Fruit fly (Drosophila melanogaster) whole organism, prepupa: ENCODE measurements around the gene Blimp-1.

Experiments
- Blimp-1 ChIP-seq: fragments of 200-800 bp; sonication (Bioruptor generic); optimal IDR thresholded peaks from 3 replicates; lab custom pipeline; 2017; ENCODE audit warnings: missing biosample characterization, missing genetic modification characterization, mild to moderate bottlenecking, moderate library complexity, missing genetic modification reagents
- CG10631 ChIP-seq: fragments of 200-800 bp; sonication (Bioruptor generic); optimal IDR thresholded peaks from 2 replicates; lab custom pipeline; 2016; ENCODE audit warnings: missing biosample characterization, missing genetic modification characterization
- CG11294 ChIP-seq: fragments of 200-800 bp; sonication (Bioruptor generic); IDR thresholded peaks from 2 replicates; pipeline ENCODE4 v1.3.6; 2022; ENCODE audit warnings: missing biosample characterization, missing genetic modification characterization
- CG11762 ChIP-seq: fragments of 200-800 bp; sonication (Bioruptor generic); optimal IDR thresholded peaks from 3 replicates; lab custom pipeline; 2016; ENCODE audit warnings: missing biosample characterization, missing genetic modification characterization; ENCODE audit not compliant: insufficient read depth
- CG16779 ChIP-seq: fragments of 200-800 bp; sonication (Bioruptor generic); optimal IDR thresholded peaks from 3 replicates; lab custom pipeline; 2017; ENCODE audit warnings: missing biosample characterization, mild to moderate bottlenecking, missing genetic modification characterization
- CG31627 ChIP-seq: fragments of 200-800 bp; sonication (Bioruptor generic); optimal IDR thresholded peaks from 3 replicates; lab custom pipeline; 2016; ENCODE audit warnings: missing biosample characterization, missing genetic modification characterization
- CG34406 ChIP-seq: fragments of 200-800 bp; sonication (Bioruptor generic); optimal IDR thresholded peaks from 3 replicates; lab custom pipeline; 2016; ENCODE audit warnings: missing biosample characterization, missing genetic modification characterization
- CG3919 ChIP-seq: fragments of 200-800 bp; sonication (Bioruptor generic); optimal IDR thresholded peaks from 3 replicates; lab custom pipeline; 2016; ENCODE audit warnings: missing biosample characterization, missing genetic modification characterization
- CG6276 ChIP-seq: fragments of 200-800 bp; sonication (Bioruptor generic); optimal IDR thresholded peaks from 2 replicates; lab custom pipeline; 2017; ENCODE audit warnings: missing biosample characterization, mild to moderate bottlenecking, missing genetic modification characterization
- CG6808 ChIP-seq: fragments of 200-800 bp; sonication (Bioruptor generic); optimal IDR thresholded peaks from 3 replicates; lab custom pipeline; 2017; ENCODE audit warnings: missing biosample characterization, missing genetic modification characterization, mild to moderate bottlenecking, moderate library complexity, missing genetic modification reagents
- CG6854 ChIP-seq: fragments of 200-800 bp; sonication (Bioruptor generic); optimal IDR thresholded peaks from 2 replicates; lab custom pipeline; 2017; ENCODE audit warnings: missing biosample characterization, mild to moderate bottlenecking, missing genetic modification characterization
- CG7368 ChIP-seq: fragments of 200-800 bp; sonication (Bioruptor generic); optimal IDR thresholded peaks from 3 replicates; lab custom pipeline; 2016; ENCODE audit warnings: missing biosample characterization, missing genetic modification characterization
- CG8119 ChIP-seq: fragments of 200-800 bp; sonication (Bioruptor generic); IDR thresholded peaks from 3 replicates; pipeline ENCODE4 v1.3.6; 2022; ENCODE audit warnings: missing biosample characterization, missing genetic modification characterization
- CG8319 ChIP-seq: fragments of 200-800 bp; sonication (Bioruptor generic); optimal IDR thresholded peaks from 3 replicates; lab custom pipeline; 2016; ENCODE audit warnings: missing biosample characterization, missing genetic modification characterization
- Eip75B ChIP-seq: fragments of 200-800 bp; sonication (Bioruptor generic); optimal IDR thresholded peaks from 3 replicates; lab custom pipeline; 2016; ENCODE audit warnings: missing biosample characterization, missing genetic modification characterization
- Eip78C ChIP-seq: fragments of 200-800 bp; sonication (Bioruptor generic); peaks from one replicate; lab custom pipeline; 2016; ENCODE audit warnings: missing biosample characterization, missing genetic modification characterization
- Ets21C ChIP-seq: fragments of 200-800 bp; sonication (Bioruptor generic); optimal IDR thresholded peaks from 3 replicates; lab custom pipeline; 2016; ENCODE audit warnings: missing biosample characterization, missing genetic modification characterization
- Ets96B ChIP-seq: fragments of 200-800 bp; optimal IDR thresholded peaks from 2 replicates; lab custom pipeline; 2019; ENCODE audit warnings: missing biosample characterization, mild to moderate bottlenecking, missing genetic modification characterization, moderate library complexity
- Gug ChIP-seq: fragments of 200-800 bp; sonication (Bioruptor generic); IDR thresholded peaks from 2 replicates; pipeline ENCODE4 v1.3.6; 2022; ENCODE audit warnings: missing biosample characterization, missing genetic modification characterization
- Hr38 ChIP-seq: sonication (Bioruptor generic); optimal IDR thresholded peaks from 2 replicates; lab custom pipeline; 2016; ENCODE audit warnings: missing biosample characterization, missing genetic modification characterization
- Hr39 ChIP-seq: fragments of 200-800 bp; sonication (Bioruptor generic); optimal IDR thresholded peaks from 2 replicates; lab custom pipeline; 2016; ENCODE audit warnings: missing biosample characterization, missing genetic modification characterization
- Hr4 ChIP-seq: fragments of 200-800 bp; sonication (Bioruptor generic); optimal IDR thresholded peaks from 3 replicates; lab custom pipeline; 2016; ENCODE audit warnings: missing biosample characterization, missing genetic modification characterization
- Lpt ChIP-seq: fragments of 200-800 bp; sonication (Bioruptor generic); optimal IDR thresholded peaks from 3 replicates; lab custom pipeline; 2016; ENCODE audit warnings: missing biosample characterization, missing genetic modification characterization
- Met ChIP-seq: fragments of 200-800 bp; sonication (Bioruptor generic); optimal IDR thresholded peaks from 3 replicates; lab custom pipeline; 2016; ENCODE audit warnings: missing biosample characterization, missing genetic modification characterization
- OdsH ChIP-seq: fragments of 200-800 bp; sonication (Bioruptor generic); optimal IDR thresholded peaks from 3 replicates; lab custom pipeline; 2016; ENCODE audit warnings: missing biosample characterization, missing genetic modification characterization
- Smox ChIP-seq: fragments of 200-800 bp; sonication (Bioruptor generic); optimal IDR thresholded peaks from 3 replicates; lab custom pipeline; 2016; ENCODE audit warnings: missing biosample characterization, missing genetic modification characterization
- Sox102F ChIP-seq: fragments of 200-800 bp; sonication (Bioruptor generic); optimal IDR thresholded peaks from 2 replicates; lab custom pipeline; 2016; ENCODE audit warnings: missing biosample characterization, mild to moderate bottlenecking, missing genetic modification characterization
- achi ChIP-seq: fragments of 200-800 bp; sonication (Bioruptor generic); optimal IDR thresholded peaks from 3 replicates; lab custom pipeline; 2016; ENCODE audit warnings: missing biosample characterization, missing genetic modification characterization
- acj6 ChIP-seq: fragments of 200-800 bp; sonication (Bioruptor generic); optimal IDR thresholded peaks from 3 replicates; lab custom pipeline; 2016; ENCODE audit warnings: missing biosample characterization, missing genetic modification characterization
- cyc ChIP-seq: fragments of 200-800 bp; sonication (Bioruptor generic); optimal IDR thresholded peaks from 3 replicates; lab custom pipeline; 2016; ENCODE audit warnings: missing biosample characterization, missing genetic modification characterization
- dac ChIP-seq: fragments of 200-800 bp; sonication (Bioruptor generic); optimal IDR thresholded peaks from 2 replicates; lab custom pipeline; 2017; ENCODE audit warnings: missing biosample characterization, mild to moderate bottlenecking, missing genetic modification characterization
- eg ChIP-seq: fragments of 200-800 bp; sonication (Bioruptor generic); IDR thresholded peaks from 3 replicates; pipeline ENCODE4 v1.3.6; 2022; ENCODE audit warnings: missing biosample characterization, missing genetic modification characterization
- esn ChIP-seq: fragments of 200-800 bp; sonication (Bioruptor generic); optimal IDR thresholded peaks from 2 replicates; lab custom pipeline; 2016; ENCODE audit warnings: missing biosample characterization, mild to moderate bottlenecking, missing genetic modification characterization, moderate library complexity
- fd85E ChIP-seq: fragments of 200-800 bp; sonication (Bioruptor generic); optimal IDR thresholded peaks from 3 replicates; lab custom pipeline; 2016; ENCODE audit warnings: missing biosample characterization, missing genetic modification characterization
- fkh ChIP-seq: fragments of 200-800 bp; sonication (Bioruptor generic); optimal IDR thresholded peaks from 3 replicates; lab custom pipeline; 2017; ENCODE audit warnings: missing biosample characterization, mild to moderate bottlenecking, missing genetic modification characterization, moderate library complexity
- net ChIP-seq: fragments of 200-800 bp; sonication (Bioruptor generic); optimal IDR thresholded peaks from 3 replicates; lab custom pipeline; 2016; ENCODE audit warnings: missing biosample characterization, missing genetic modification characterization
- pdm3 ChIP-seq: fragments of 200-800 bp; sonication (Bioruptor generic); optimal IDR thresholded peaks from 3 replicates; lab custom pipeline; 2016; ENCODE audit warnings: missing biosample characterization, missing genetic modification characterization
- spab ChIP-seq: fragments of 200-800 bp; sonication (Bioruptor generic); optimal IDR thresholded peaks from 2 replicates; lab custom pipeline; 2017; ENCODE audit warnings: missing biosample characterization, mild to moderate bottlenecking, missing genetic modification characterization, missing genetic modification reagents
- svp ChIP-seq: fragments of 200-800 bp; sonication (Bioruptor generic); peaks from one replicate; lab custom pipeline; 2016; ENCODE audit warnings: missing biosample characterization, missing genetic modification characterization
- topi ChIP-seq: fragments of 200-800 bp; sonication (Bioruptor generic); optimal IDR thresholded peaks from 3 replicates; lab custom pipeline; 2016; ENCODE audit warnings: missing biosample characterization, missing genetic modification characterization
- vri ChIP-seq: fragments of 200-800 bp; sonication (Bioruptor generic); optimal IDR thresholded peaks from 3 replicates; lab custom pipeline; 2016; ENCODE audit warnings: missing biosample characterization, mild to moderate bottlenecking, missing genetic modification characterization

Blimp-1 gene

DNA sequence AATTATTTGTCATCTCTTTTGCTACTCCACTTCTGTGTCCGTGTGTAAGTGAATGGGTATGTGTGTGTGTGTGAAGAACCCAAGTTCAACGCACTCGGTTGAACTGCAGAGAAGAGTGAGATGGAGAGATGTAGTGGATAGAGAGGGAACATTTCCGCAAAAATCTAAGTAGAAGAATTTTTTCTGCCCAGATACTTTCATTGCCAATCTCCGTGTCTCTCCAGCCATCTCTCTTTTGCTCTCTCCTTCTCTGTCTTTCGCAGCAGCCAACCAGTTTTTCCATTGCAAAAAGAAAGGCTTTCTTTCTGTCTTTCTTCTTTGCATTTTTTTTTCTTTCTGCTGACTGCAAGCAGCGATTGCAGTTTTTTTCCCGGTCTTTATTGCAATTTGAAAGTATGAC is 12.1 kb upstream of the Blimp-1 start:
- TF ChIP-seq Blimp-1 (GFP tag; lab: Kevin White, UChicago) = peak; percentile 95
- TF ChIP-seq Hr4 (GFP tag; lab: Kevin White, UChicago) = no peak
- TF ChIP-seq CG10631 (GFP tag; lab: Kevin White, UChicago) = no peak
- TF ChIP-seq Eip75B (GFP tag; lab: Kevin White, UChicago) = no peak
- peak; percentile 44 for TF ChIP-seq Eip78C
- TF ChIP-seq CG34406 (GFP tag; lab: Kevin White, UChicago) = no peak

- no peak for TF ChIP-seq cyc
- TF ChIP-seq Smox = no peak
- TF ChIP-seq Lpt = no peak
- no peak for TF ChIP-seq CG8319 (GFP tag; lab: Kevin White, UChicago)
- TF ChIP-seq Met = no peak
- no peak for TF ChIP-seq CG31627 (GFP tag; lab: Kevin White, UChicago)
- no peak for TF ChIP-seq acj6 (GFP tag; lab: Kevin White, UChicago)
- no peak for TF ChIP-seq Eip75B (GFP tag; lab: Kevin White, UChicago)
- TF ChIP-seq Hr39 (GFP tag; lab: Kevin White, UChicago) = no peak
Measured at dm6 chr3L:5621506-5621905, 9.3 kb upstream of the Blimp-1 start.

DNA sequence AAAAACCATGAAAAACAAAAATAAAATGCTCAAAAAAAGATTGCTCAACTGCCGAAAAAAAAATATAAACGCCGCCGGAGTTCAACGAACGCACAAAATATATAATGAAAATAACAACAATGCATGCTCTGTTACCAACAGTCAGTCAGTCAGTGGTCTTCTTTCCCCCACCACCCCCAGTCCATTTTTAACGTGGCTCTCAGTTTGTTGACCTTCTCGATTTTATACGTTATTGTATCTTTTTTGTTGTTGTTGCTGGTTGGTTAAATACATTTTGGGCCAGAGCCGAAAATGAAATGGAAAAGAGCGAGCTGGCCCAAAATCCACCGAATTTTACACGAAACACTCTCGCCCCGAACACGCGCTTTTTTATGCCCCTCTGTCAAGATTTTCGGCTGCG is 8.9 kb upstream of the Blimp-1 start:
- TF ChIP-seq OdsH (GFP tag; lab: Kevin White, UChicago) (no peak), CG8319 (GFP tag; lab: Kevin White, UChicago) (no peak), Hr38 (GFP tag; lab: Kevin White, UChicago) (no peak), CG11762 (GFP tag; lab: Kevin White, UChicago) (no peak), CG34406 (GFP tag; lab: Kevin White, UChicago) (no peak), net (GFP tag; lab: Kevin White, UChicago) (no peak), CG11294 (GFP tag; lab: Robert Waterston, UW) (no peak), achi (GFP tag; lab: Kevin White, UChicago) (no peak), acj6 (GFP tag; lab: Kevin White, UChicago) (no peak), CG7368 (GFP tag; lab: Kevin White, UChicago) (no peak), svp (GFP tag; lab: Kevin White, UChicago) (peak; percentile 33), Sox102F (peak; percentile 23), topi (no peak), CG6854 (GFP tag; lab: Kevin White, UChicago) (peak; percentile 64), eg (no peak), Blimp-1 (GFP tag; lab: Kevin White, UChicago) (peak; percentile 100), Met (peak; percentile 32), vri (peak; percentile 57), pdm3 (no peak), CG31627 (GFP tag; lab: Kevin White, UChicago) (no peak), CG3919 (GFP tag; lab: Kevin White, UChicago) (no peak), Hr39 (GFP tag; lab: Kevin White, UChicago) (no peak), fkh (GFP tag; lab: Kevin White, UChicago) (peak; percentile 30), fd85E (GFP tag; lab: Kevin White, UChicago) (no peak), CG8119 (no peak), CG6276 (GFP tag; lab: Kevin White, UChicago) (no peak), dac (GFP tag; lab: Kevin White, UChicago) (no peak), CG6808 (GFP tag; lab: Kevin White, UChicago) (no peak), Ets96B (tag; lab: Kevin White, UChicago) (no peak), esn (GFP tag; lab: Kevin White, UChicago) (no peak), CG16779 (tag; lab: Kevin White, UChicago) (no peak), Gug (GFP tag; lab: Robert Waterston, UW) (no peak), spab (GFP tag; lab: Kevin White, UChicago) (no peak), Ets21C (no peak), Eip75B (GFP tag; lab: Kevin White, UChicago) (peak; percentile 9)
